Fruit fly (Drosophila melanogaster) whole organism, wandering third instar larva: Measurements from ENCODE around the gene mtsh.

Experiments used
- Abd-B ChIP-seq: fragments of >200 bp; optimal IDR thresholded peaks from 2 replicates; lab custom pipeline; 2017; ENCODE audit warnings: missing biosample characterization, missing genetic modification characterization
- CG32264 ChIP-seq: fragments of 200-800 bp; sonication (Bioruptor generic); optimal IDR thresholded peaks from 2 replicates; lab custom pipeline; 2016; ENCODE audit warnings: missing biosample characterization, missing genetic modification characterization
- CG9705 ChIP-seq: fragments of 200-800 bp; sonication (Bioruptor generic); optimal IDR thresholded peaks from 2 replicates; lab custom pipeline; 2018; ENCODE audit warnings: missing biosample characterization, mild to moderate bottlenecking, missing genetic modification characterization
- CrebA ChIP-seq: fragments of 200-800 bp; sonication (Bioruptor generic); optimal IDR thresholded peaks from 2 replicates; lab custom pipeline; 2016; ENCODE audit warnings: missing biosample characterization, mild to moderate bottlenecking, missing genetic modification characterization, borderline replicate concordance
- GATAd ChIP-seq: sonication (Bioruptor generic); optimal IDR thresholded peaks from 2 replicates; lab custom pipeline; 2016; ENCODE audit warnings: missing biosample characterization, missing genetic modification characterization
- HLH106 ChIP-seq: fragments of 200-800 bp; optimal IDR thresholded peaks from 3 replicates; lab custom pipeline; 2019; ENCODE audit warnings: missing biosample characterization, mild to moderate bottlenecking, missing genetic modification characterization, moderate library complexity
- Hnf4 ChIP-seq: fragments of 200-800 bp; sonication (Bioruptor generic); optimal IDR thresholded peaks from 2 replicates; lab custom pipeline; 2016; ENCODE audit warnings: missing biosample characterization, mild to moderate bottlenecking, missing genetic modification characterization
- Hr78 ChIP-seq: fragments of >200 bp; optimal IDR thresholded peaks from 2 replicates; lab custom pipeline; 2017; ENCODE audit warnings: missing biosample characterization, missing genetic modification characterization
- Hr83 ChIP-seq: fragments of 200-300 bp; sonication (Bioruptor generic); optimal IDR thresholded peaks from 2 replicates; lab custom pipeline; 2016; ENCODE audit warnings: missing biosample characterization, mild to moderate bottlenecking, missing genetic modification characterization, moderate library complexity; ENCODE audit not compliant: poor library complexity, severe bottlenecking
- Jra ChIP-seq: sonication (Bioruptor generic); optimal IDR thresholded peaks from 2 replicates; lab custom pipeline; 2016; ENCODE audit warnings: missing biosample characterization, missing genetic modification characterization
- Mio ChIP-seq: sonication (Bioruptor generic); optimal IDR thresholded peaks from 2 replicates; lab custom pipeline; 2016; ENCODE audit warnings: missing biosample characterization, missing genetic modification characterization
- Myc ChIP-seq: fragments of >200 bp; optimal IDR thresholded peaks from 2 replicates; lab custom pipeline; 2017
- N ChIP-seq: fragments of >200 bp; optimal IDR thresholded peaks from 2 replicates; lab custom pipeline; 2018; ENCODE audit warnings: missing biosample characterization, missing external identifiers, missing genetic modification characterization
- OdsH ChIP-seq: fragments of 200-800 bp; sonication (Bioruptor generic); optimal IDR thresholded peaks from 2 replicates; lab custom pipeline; 2016; ENCODE audit warnings: missing biosample characterization, mild to moderate bottlenecking, missing genetic modification characterization
- Rel ChIP-seq, 2 experiments: fragments of 200-800 bp; sonication (Bioruptor generic) in 1 of 2; optimal IDR thresholded peaks; 2 replicates in 1 of 2; 3 replicates in 1 of 2; lab custom pipeline; 2016 to 2019; ENCODE audit warnings: mild to moderate bottlenecking in 2 of 2, missing biosample characterization in 2 of 2, missing genetic modification characterization in 2 of 2, moderate library complexity in 1 of 2
- Sp1 ChIP-seq: fragments of 200-800 bp; sonication (Bioruptor generic); optimal IDR thresholded peaks from 3 replicates; lab custom pipeline; 2019; ENCODE audit warnings: missing biosample characterization, mild to moderate bottlenecking, missing genetic modification characterization, moderate library complexity
- Vsx2 ChIP-seq: fragments of 200-300, 225-300 bp; sonication (Bioruptor generic); optimal IDR thresholded peaks from 2 replicates; lab custom pipeline; 2018; ENCODE audit warnings: missing biosample characterization, missing genetic modification characterization; ENCODE audit not compliant: partially characterized antibody
- br ChIP-seq: fragments of 200-800 bp; sonication (Bioruptor generic); optimal IDR thresholded peaks from 2 replicates; lab custom pipeline; 2016; ENCODE audit warnings: missing biosample characterization, missing genetic modification characterization
- brk ChIP-seq: fragments of 200-800 bp; sonication (Bioruptor generic); optimal IDR thresholded peaks from 2 replicates; lab custom pipeline; 2016; ENCODE audit warnings: missing biosample characterization, mild to moderate bottlenecking, missing genetic modification characterization
- dl ChIP-seq, 2 experiments: fragments of 175-275, 200-275 bp in 1 of 2; fragments of 200-275 bp in 1 of 2; sonication (Bioruptor generic); optimal IDR thresholded peaks; lab custom pipeline; 2018; ENCODE audit warnings: mild to moderate bottlenecking in 2 of 2, missing biosample characterization in 2 of 2, missing genetic modification characterization in 2 of 2, moderate library complexity in 2 of 2; ENCODE audit not compliant: partially characterized antibody in 2 of 2, insufficient read depth in 1 of 2
- dmrt93B ChIP-seq: fragments of 200-800 bp; sonication (Bioruptor generic); optimal IDR thresholded peaks from 2 replicates; lab custom pipeline; 2018; ENCODE audit warnings: missing biosample characterization, mild to moderate bottlenecking, missing genetic modification characterization
- dsf ChIP-seq: sonication (Bioruptor generic); optimal IDR thresholded peaks from 2 replicates; lab custom pipeline; 2016; ENCODE audit warnings: missing biosample characterization, missing genetic modification characterization, borderline replicate concordance
- ey ChIP-seq: fragments of 200-800 bp; sonication (Bioruptor generic); optimal IDR thresholded peaks from 2 replicates; lab custom pipeline; 2016; ENCODE audit warnings: missing biosample characterization, missing genetic modification characterization
- foxo ChIP-seq, 2 experiments: fragments of 200-800 bp; sonication (Bioruptor generic); optimal IDR thresholded peaks; 2 replicates in 1 of 2; 3 replicates in 1 of 2; lab custom pipeline; 2016 to 2017; ENCODE audit warnings: missing biosample characterization in 2 of 2, missing genetic modification characterization in 2 of 2
- fru ChIP-seq: fragments of 200-800 bp; sonication (Bioruptor generic); optimal IDR thresholded peaks from 3 replicates; lab custom pipeline; 2016; ENCODE audit warnings: missing biosample characterization, mild to moderate bottlenecking, missing genetic modification characterization
- h ChIP-seq: fragments of 200-800 bp; sonication (Bioruptor generic); optimal IDR thresholded peaks from 3 replicates; lab custom pipeline; 2016; ENCODE audit warnings: missing biosample characterization, mild to moderate bottlenecking, missing genetic modification characterization
- jim ChIP-seq: fragments of 175-275, 200-325 bp; sonication (Bioruptor generic); optimal IDR thresholded peaks from 2 replicates; lab custom pipeline; 2016; ENCODE audit warnings: missing biosample characterization, mild to moderate bottlenecking, missing genetic modification characterization
- lola ChIP-seq: fragments of >200 bp; optimal IDR thresholded peaks from 2 replicates; lab custom pipeline; 2017; ENCODE audit warnings: missing biosample characterization, missing genetic modification characterization
- pan ChIP-seq: fragments of >200 bp; optimal IDR thresholded peaks from 2 replicates; lab custom pipeline; 2017
- psq ChIP-seq: fragments of 200-800 bp; sonication (Bioruptor generic); optimal IDR thresholded peaks from 3 replicates; lab custom pipeline; 2017; ENCODE audit warnings: missing biosample characterization, mild to moderate bottlenecking, missing genetic modification characterization, moderate library complexity
- rgr ChIP-seq: fragments of 200-800 bp; sonication (Bioruptor generic); optimal IDR thresholded peaks from 3 replicates; lab custom pipeline; 2016; ENCODE audit warnings: missing biosample characterization, mild to moderate bottlenecking, missing genetic modification characterization
- sage ChIP-seq: fragments of 200-800 bp; sonication (Bioruptor generic); optimal IDR thresholded peaks from 2 replicates; lab custom pipeline; 2016; ENCODE audit warnings: missing biosample characterization, mild to moderate bottlenecking, missing genetic modification characterization
- sv ChIP-seq: fragments of 200-800 bp; sonication (Bioruptor generic); optimal IDR thresholded peaks from 3 replicates; lab custom pipeline; 2016; ENCODE audit warnings: missing biosample characterization, missing genetic modification characterization
- tai ChIP-seq: sonication (Bioruptor generic); optimal IDR thresholded peaks from 2 replicates; lab custom pipeline; 2016; ENCODE audit warnings: missing biosample characterization, missing genetic modification characterization
- usp ChIP-seq: fragments of >200 bp; optimal IDR thresholded peaks from 2 replicates; lab custom pipeline; 2017; ENCODE audit warnings: missing biosample characterization, missing genetic modification characterization
- woc ChIP-seq: sonication (Bioruptor generic); optimal IDR thresholded peaks from 2 replicates; lab custom pipeline; 2016; ENCODE audit warnings: missing biosample characterization, mild to moderate bottlenecking, missing genetic modification characterization

Gene mtsh

dm6 chr2L:8307817-8308551 lies 11.7 kb downstream of the mtsh start, which contains the start of the genes Ostgamma and Mettl14:
TSS of gene Ostgamma (minus strand) at chr2L:8308192.
TSS of gene Mettl14 (plus strand) at chr2L:8308427.
- TF ChIP-seq Myc (lab: Kevin White, UChicago) (peak; percentile 8), pan (lab: Kevin White, UChicago) (no peak), h (GFP tag; lab: Kevin White, UChicago) (no peak), CG9705 (GFP tag; lab: Kevin White, UChicago) (no peak), CG32264 (no peak), N (GFP tag; lab: Kevin White, UChicago) (no peak), woc (GFP tag; lab: Kevin White, UChicago) (no peak), sv (GFP tag; lab: Kevin White, UChicago) (peak; percentile 15), dmrt93B (no peak), Abd-B (no peak), br (GFP tag; lab: Kevin White, UChicago) (no peak), Rel (GFP tag; optimal IDR thresholded peaks at IDR 0.05; lab: Kevin White, UChicago) (no peak), Rel (tag; optimal IDR thresholded peaks at IDR 0.05; lab: Kevin White, UChicago) (peak; percentile 46), HLH106 (peak; percentile 21), lola (GFP tag; lab: Kevin White, UChicago) (no peak), rgr (no peak), Hnf4 (GFP tag; lab: Kevin White, UChicago) (no peak), brk (GFP tag; lab: Kevin White, UChicago) (no peak), psq (GFP tag; lab: Kevin White, UChicago) (peak; percentile 9), Sp1 (no peak), GATAd (GFP tag; lab: Kevin White, UChicago) (no peak), fru (GFP tag; lab: Kevin White, UChicago) (no peak), jim (GFP tag; lab: Kevin White, UChicago) (no peak), Hr83 (GFP tag; lab: Kevin White, UChicago) (no peak), dsf (GFP tag; lab: Kevin White, UChicago) (peak; percentile 29), Mio (GFP tag; lab: Kevin White, UChicago) (no peak), Jra (GFP tag; lab: Kevin White, UChicago) (peak; percentile 40), CrebA (GFP tag; lab: Kevin White, UChicago) (no peak), OdsH (GFP tag; lab: Kevin White, UChicago) (peak; percentile 24), sage (GFP tag; lab: Kevin White, UChicago) (no peak), Hr78 (GFP tag; lab: Kevin White, UChicago) (no peak), tai (GFP tag; lab: Kevin White, UChicago) (no peak), usp (GFP tag; lab: Kevin White, UChicago) (no peak), Vsx2 (no peak), ey (GFP tag; lab: Kevin White, UChicago) (no peak), foxo (GFP tag; optimal IDR thresholded peaks at IDR 0.05; lab: Kevin White, UChicago) (no peak)

- no peak for TF ChIP-seq lola (GFP tag; lab: Kevin White, UChicago)
- no peak for TF ChIP-seq CG32264
- TF ChIP-seq Jra (GFP tag; lab: Kevin White, UChicago): no peak
- TF ChIP-seq, all 38 proteins: peak for 0
These were observed 14.3 kb downstream of the mtsh start, which contains the start of gene CG7840 for dm6 chr2L:8305409-8305808. TSS of gene CG7840 (plus strand) at chr2L:8305586.

- TF ChIP-seq foxo (GFP tag; optimal IDR thresholded peaks at IDR 0.05; lab: Kevin White, UChicago) (no peak), GATAd (GFP tag; lab: Kevin White, UChicago) (no peak), dl (GFP tag; optimal IDR thresholded peaks at IDR 0.05; lab: Kevin White, UChicago; ENCODE audit: insufficient read depth in 1 of 2, partially characterized antibody in 2 of 2) (no peak), Jra (GFP tag; lab: Kevin White, UChicago) (no peak), tai (GFP tag; lab: Kevin White, UChicago) (no peak), CrebA (GFP tag; lab: Kevin White, UChicago) (no peak), Hr83 (GFP tag; lab: Kevin White, UChicago) (no peak), h (GFP tag; lab: Kevin White, UChicago) (no peak), Rel (GFP tag; optimal IDR thresholded peaks at IDR 0.05; lab: Kevin White, UChicago) (no peak), Rel (tag; optimal IDR thresholded peaks at IDR 0.05; lab: Kevin White, UChicago) (no peak), Myc (lab: Kevin White, UChicago) (no peak), ey (GFP tag; lab: Kevin White, UChicago) (no peak), pan (lab: Kevin White, UChicago) (no peak), sage (GFP tag; lab: Kevin White, UChicago) (no peak), woc (GFP tag; lab: Kevin White, UChicago) (no peak), usp (GFP tag; lab: Kevin White, UChicago) (no peak), rgr (no peak), CG9705 (GFP tag; lab: Kevin White, UChicago) (no peak), jim (GFP tag; lab: Kevin White, UChicago) (no peak), Sp1 (no peak), OdsH (GFP tag; lab: Kevin White, UChicago) (no peak)
These were observed 15.1 kb downstream of the mtsh start for dm6 chr2L:8304635-8305034.
